Fruit fly (Drosophila melanogaster) whole organism, prepupa: ENCODE results near the gene Rtel1.

Source experiments
- Blimp-1 ChIP-seq: fragments of 200-800 bp; sonication (Bioruptor generic); optimal IDR thresholded peaks from 3 replicates; lab custom pipeline; 2017; ENCODE audit warnings: missing biosample characterization, missing genetic modification characterization, mild to moderate bottlenecking, moderate library complexity, missing genetic modification reagents
- CG10631 ChIP-seq: fragments of 200-800 bp; sonication (Bioruptor generic); optimal IDR thresholded peaks from 2 replicates; lab custom pipeline; 2016; ENCODE audit warnings: missing biosample characterization, missing genetic modification characterization
- CG10669 ChIP-seq: fragments of 200-800 bp; sonication (Bioruptor generic); optimal IDR thresholded peaks from 3 replicates; lab custom pipeline; 2018; ENCODE audit warnings: missing biosample characterization, mild to moderate bottlenecking, missing genetic modification characterization, moderate library complexity
- CG11294 ChIP-seq: fragments of 200-800 bp; sonication (Bioruptor generic); IDR thresholded peaks from 2 replicates; pipeline ENCODE4 v1.3.6; 2022; ENCODE audit warnings: missing biosample characterization, missing genetic modification characterization
- CG11762 ChIP-seq: fragments of 200-800 bp; sonication (Bioruptor generic); optimal IDR thresholded peaks from 3 replicates; lab custom pipeline; 2016; ENCODE audit warnings: missing biosample characterization, missing genetic modification characterization; ENCODE audit not compliant: insufficient read depth
- CG11902 ChIP-seq: fragments of 200-800 bp; sonication (Bioruptor generic); optimal IDR thresholded peaks from 3 replicates; lab custom pipeline; 2016; ENCODE audit warnings: missing biosample characterization, missing genetic modification characterization
- CG15336 ChIP-seq: fragments of 200-800 bp; sonication (Bioruptor generic); IDR thresholded peaks from 2 replicates; pipeline ENCODE4 v1.3.6; 2022; ENCODE audit warnings: missing biosample characterization, missing genetic modification characterization
- CG1621 ChIP-seq: fragments of 200-800 bp; sonication (Bioruptor generic); optimal IDR thresholded peaks from 3 replicates; lab custom pipeline; 2018; ENCODE audit warnings: missing biosample characterization, mild to moderate bottlenecking, missing genetic modification characterization
- CG16779 ChIP-seq: fragments of 200-800 bp; sonication (Bioruptor generic); optimal IDR thresholded peaks from 3 replicates; lab custom pipeline; 2017; ENCODE audit warnings: missing biosample characterization, mild to moderate bottlenecking, missing genetic modification characterization
- CG31627 ChIP-seq: fragments of 200-800 bp; sonication (Bioruptor generic); optimal IDR thresholded peaks from 3 replicates; lab custom pipeline; 2016; ENCODE audit warnings: missing biosample characterization, missing genetic modification characterization
- CG32006 ChIP-seq: fragments of 200-800 bp; sonication (Bioruptor generic); optimal IDR thresholded peaks from 3 replicates; lab custom pipeline; 2017; ENCODE audit warnings: missing biosample characterization, mild to moderate bottlenecking, missing genetic modification characterization
- CG3919 ChIP-seq: fragments of 200-800 bp; sonication (Bioruptor generic); optimal IDR thresholded peaks from 3 replicates; lab custom pipeline; 2016; ENCODE audit warnings: missing biosample characterization, missing genetic modification characterization
- CG4318 ChIP-seq: fragments of 200-800 bp; sonication (Bioruptor generic); optimal IDR thresholded peaks from 3 replicates; lab custom pipeline; 2017; ENCODE audit warnings: missing biosample characterization, mild to moderate bottlenecking, missing genetic modification characterization
- CG6163 ChIP-seq: fragments of 200-800 bp; sonication (Bioruptor generic); IDR thresholded peaks from 3 replicates; pipeline ENCODE4 v1.3.6; 2022; ENCODE audit warnings: missing biosample characterization, missing genetic modification characterization
- CG6276 ChIP-seq: fragments of 200-800 bp; sonication (Bioruptor generic); optimal IDR thresholded peaks from 2 replicates; lab custom pipeline; 2017; ENCODE audit warnings: missing biosample characterization, mild to moderate bottlenecking, missing genetic modification characterization
- CG6792 ChIP-seq: fragments of 200-800 bp; sonication (Bioruptor generic); optimal IDR thresholded peaks from 3 replicates; lab custom pipeline; 2016; ENCODE audit warnings: missing biosample characterization, missing genetic modification characterization
- CG6808 ChIP-seq: fragments of 200-800 bp; sonication (Bioruptor generic); optimal IDR thresholded peaks from 3 replicates; lab custom pipeline; 2017; ENCODE audit warnings: missing biosample characterization, missing genetic modification characterization, mild to moderate bottlenecking, moderate library complexity, missing genetic modification reagents
- CG6854 ChIP-seq: fragments of 200-800 bp; sonication (Bioruptor generic); optimal IDR thresholded peaks from 2 replicates; lab custom pipeline; 2017; ENCODE audit warnings: missing biosample characterization, mild to moderate bottlenecking, missing genetic modification characterization
- CG8119 ChIP-seq: fragments of 200-800 bp; sonication (Bioruptor generic); IDR thresholded peaks from 3 replicates; pipeline ENCODE4 v1.3.6; 2022; ENCODE audit warnings: missing biosample characterization, missing genetic modification characterization
- CG8319 ChIP-seq: fragments of 200-800 bp; sonication (Bioruptor generic); optimal IDR thresholded peaks from 3 replicates; lab custom pipeline; 2016; ENCODE audit warnings: missing biosample characterization, missing genetic modification characterization
- CG8632 ChIP-seq: fragments of 200-800 bp; sonication (Bioruptor generic); optimal IDR thresholded peaks from 3 replicates; lab custom pipeline; 2016; ENCODE audit warnings: missing biosample characterization, missing genetic modification characterization
- CG9139 ChIP-seq: fragments of 200-800 bp; sonication (Bioruptor generic); optimal IDR thresholded peaks from 3 replicates; lab custom pipeline; 2017; ENCODE audit warnings: missing biosample characterization, mild to moderate bottlenecking, missing genetic modification characterization
- Eip75B ChIP-seq: fragments of 200-800 bp; sonication (Bioruptor generic); optimal IDR thresholded peaks from 3 replicates; lab custom pipeline; 2016; ENCODE audit warnings: missing biosample characterization, missing genetic modification characterization
- Eip78C ChIP-seq: fragments of 200-800 bp; sonication (Bioruptor generic); peaks from one replicate; lab custom pipeline; 2016; ENCODE audit warnings: missing biosample characterization, missing genetic modification characterization
- Ets96B ChIP-seq: fragments of 200-800 bp; optimal IDR thresholded peaks from 2 replicates; lab custom pipeline; 2019; ENCODE audit warnings: missing biosample characterization, mild to moderate bottlenecking, missing genetic modification characterization, moderate library complexity
- Gug ChIP-seq: fragments of 200-800 bp; sonication (Bioruptor generic); IDR thresholded peaks from 2 replicates; pipeline ENCODE4 v1.3.6; 2022; ENCODE audit warnings: missing biosample characterization, missing genetic modification characterization
- Hr38 ChIP-seq: sonication (Bioruptor generic); optimal IDR thresholded peaks from 2 replicates; lab custom pipeline; 2016; ENCODE audit warnings: missing biosample characterization, missing genetic modification characterization
- Hr39 ChIP-seq: fragments of 200-800 bp; sonication (Bioruptor generic); optimal IDR thresholded peaks from 2 replicates; lab custom pipeline; 2016; ENCODE audit warnings: missing biosample characterization, missing genetic modification characterization
- Hr4 ChIP-seq: fragments of 200-800 bp; sonication (Bioruptor generic); optimal IDR thresholded peaks from 3 replicates; lab custom pipeline; 2016; ENCODE audit warnings: missing biosample characterization, missing genetic modification characterization
- Lpt ChIP-seq: fragments of 200-800 bp; sonication (Bioruptor generic); optimal IDR thresholded peaks from 3 replicates; lab custom pipeline; 2016; ENCODE audit warnings: missing biosample characterization, missing genetic modification characterization
- Met ChIP-seq: fragments of 200-800 bp; sonication (Bioruptor generic); optimal IDR thresholded peaks from 3 replicates; lab custom pipeline; 2016; ENCODE audit warnings: missing biosample characterization, missing genetic modification characterization
- Sox14 ChIP-seq: fragments of 200-800 bp; sonication (Bioruptor generic); optimal IDR thresholded peaks from 3 replicates; lab custom pipeline; 2016; ENCODE audit warnings: missing biosample characterization, missing genetic modification characterization
- achi ChIP-seq: fragments of 200-800 bp; sonication (Bioruptor generic); optimal IDR thresholded peaks from 3 replicates; lab custom pipeline; 2016; ENCODE audit warnings: missing biosample characterization, missing genetic modification characterization
- acj6 ChIP-seq: fragments of 200-800 bp; sonication (Bioruptor generic); optimal IDR thresholded peaks from 3 replicates; lab custom pipeline; 2016; ENCODE audit warnings: missing biosample characterization, missing genetic modification characterization
- cyc ChIP-seq: fragments of 200-800 bp; sonication (Bioruptor generic); optimal IDR thresholded peaks from 3 replicates; lab custom pipeline; 2016; ENCODE audit warnings: missing biosample characterization, missing genetic modification characterization
- dac ChIP-seq: fragments of 200-800 bp; sonication (Bioruptor generic); optimal IDR thresholded peaks from 2 replicates; lab custom pipeline; 2017; ENCODE audit warnings: missing biosample characterization, mild to moderate bottlenecking, missing genetic modification characterization
- dsx ChIP-seq: fragments of 200-800 bp; optimal IDR thresholded peaks from 3 replicates; lab custom pipeline; 2019; ENCODE audit warnings: missing biosample characterization, mild to moderate bottlenecking, missing genetic modification characterization, moderate library complexity; ENCODE audit not compliant: poor library complexity, severe bottlenecking
- eg ChIP-seq: fragments of 200-800 bp; sonication (Bioruptor generic); IDR thresholded peaks from 3 replicates; pipeline ENCODE4 v1.3.6; 2022; ENCODE audit warnings: missing biosample characterization, missing genetic modification characterization
- fd59A ChIP-seq: fragments of 200-800 bp; sonication (Bioruptor generic); optimal IDR thresholded peaks from 2 replicates; lab custom pipeline; 2017; ENCODE audit warnings: missing biosample characterization, mild to moderate bottlenecking, missing genetic modification characterization, missing genetic modification reagents
- fd85E ChIP-seq: fragments of 200-800 bp; sonication (Bioruptor generic); optimal IDR thresholded peaks from 3 replicates; lab custom pipeline; 2016; ENCODE audit warnings: missing biosample characterization, missing genetic modification characterization
- fkh ChIP-seq: fragments of 200-800 bp; sonication (Bioruptor generic); optimal IDR thresholded peaks from 3 replicates; lab custom pipeline; 2017; ENCODE audit warnings: missing biosample characterization, mild to moderate bottlenecking, missing genetic modification characterization, moderate library complexity
- lz ChIP-seq: fragments of 200-800 bp; sonication (Bioruptor generic); optimal IDR thresholded peaks from 3 replicates; lab custom pipeline; 2016; ENCODE audit warnings: missing biosample characterization, missing genetic modification characterization
- net ChIP-seq: fragments of 200-800 bp; sonication (Bioruptor generic); optimal IDR thresholded peaks from 3 replicates; lab custom pipeline; 2016; ENCODE audit warnings: missing biosample characterization, missing genetic modification characterization
- salr ChIP-seq, 2 experiments: fragments of 200-800 bp; sonication (Bioruptor generic); optimal IDR thresholded peaks; 3 replicates each; lab custom pipeline; 2016 to 2018; ENCODE audit warnings: missing biosample characterization in 2 of 2, missing genetic modification characterization in 2 of 2, mild to moderate bottlenecking in 1 of 2
- spab ChIP-seq: fragments of 200-800 bp; sonication (Bioruptor generic); optimal IDR thresholded peaks from 2 replicates; lab custom pipeline; 2017; ENCODE audit warnings: missing biosample characterization, mild to moderate bottlenecking, missing genetic modification characterization, missing genetic modification reagents
- ss ChIP-seq, 2 experiments: fragments of 200-800 bp; sonication (Bioruptor generic); optimal IDR thresholded peaks; 2 replicates in 1 of 2; 3 replicates in 1 of 2; lab custom pipeline; 2017 to 2018; ENCODE audit warnings: mild to moderate bottlenecking in 2 of 2, missing biosample characterization in 2 of 2, missing genetic modification characterization in 2 of 2, moderate library complexity in 1 of 2
- svp ChIP-seq: fragments of 200-800 bp; sonication (Bioruptor generic); peaks from one replicate; lab custom pipeline; 2016; ENCODE audit warnings: missing biosample characterization, missing genetic modification characterization
- topi ChIP-seq: fragments of 200-800 bp; sonication (Bioruptor generic); optimal IDR thresholded peaks from 3 replicates; lab custom pipeline; 2016; ENCODE audit warnings: missing biosample characterization, missing genetic modification characterization
- vri ChIP-seq: fragments of 200-800 bp; sonication (Bioruptor generic); optimal IDR thresholded peaks from 3 replicates; lab custom pipeline; 2016; ENCODE audit warnings: missing biosample characterization, mild to moderate bottlenecking, missing genetic modification characterization

The Rtel1 gene

dm6 chrX:5746864-5747861 is at the start of gene Rtel1, which contains the start of gene IntS6:
Gene Rtel1, plus strand, starts transcription at chrX:5747747.
Gene IntS6, minus strand, starts transcription at chrX:5747254.
- TF ChIP-seq CG6163 (GFP tag; lab: Robert Waterston, UW) (peak; percentile 91), acj6 (GFP tag; lab: Kevin White, UChicago) (peak; percentile 90), Gug (GFP tag; lab: Robert Waterston, UW) (peak; percentile 84), fkh (GFP tag; lab: Kevin White, UChicago) (peak; percentile 84), lz (GFP tag; lab: Kevin White, UChicago) (peak; percentile 95), fd85E (peak; percentile 40), CG11762 (peak; percentile 87), vri (GFP tag; lab: Kevin White, UChicago) (peak; percentile 77), Hr4 (GFP tag; lab: Kevin White, UChicago) (peak; percentile 94), Eip78C (peak; percentile 96), CG11902 (GFP tag; lab: Kevin White, UChicago) (peak; percentile 89), CG1621 (tag; lab: Kevin White, UChicago) (peak; percentile 89), Hr38 (GFP tag; lab: Kevin White, UChicago) (peak; percentile 26), CG6276 (peak; percentile 84), cyc (GFP tag; lab: Kevin White, UChicago) (peak; percentile 94), ss (GFP tag; optimal IDR thresholded peaks at IDR 0.05; lab: Kevin White, UChicago) (peak; percentile 78 to 88), CG15336 (GFP tag; lab: Robert Waterston, UW) (peak; percentile 91), Hr39 (GFP tag; lab: Kevin White, UChicago) (peak; percentile 97), Eip75B (GFP tag; lab: Kevin White, UChicago) (peak; percentile 91), fd59A (GFP tag; lab: Kevin White, UChicago) (peak; percentile 83), Ets96B (peak; percentile 86), svp (GFP tag; lab: Kevin White, UChicago) (peak; percentile 96), CG6792 (GFP tag; lab: Kevin White, UChicago) (peak; percentile 86), dac (GFP tag; lab: Kevin White, UChicago) (peak; percentile 79), CG10669 (GFP tag; lab: Kevin White, UChicago) (peak; percentile 87), dsx (peak; percentile 80), CG6854 (GFP tag; lab: Kevin White, UChicago) (peak; percentile 64), topi (GFP tag; lab: Kevin White, UChicago) (peak; percentile 93), spab (GFP tag; lab: Kevin White, UChicago) (peak; percentile 74), CG32006 (peak; percentile 90), CG3919 (GFP tag; lab: Kevin White, UChicago) (peak; percentile 88), CG9139 (GFP tag; lab: Kevin White, UChicago) (peak; percentile 65), CG6808 (GFP tag; lab: Kevin White, UChicago) (peak; percentile 80), CG11294 (GFP tag; lab: Robert Waterston, UW) (peak; percentile 83), CG8119 (GFP tag; lab: Robert Waterston, UW) (peak; percentile 87), CG31627 (GFP tag; lab: Kevin White, UChicago) (peak; percentile 95), Blimp-1 (GFP tag; lab: Kevin White, UChicago) (peak; percentile 73), CG16779 (peak; percentile 78), CG4318 (GFP tag; lab: Kevin White, UChicago) (peak; percentile 81), CG8319 (peak; percentile 87), Lpt (peak; percentile 76), salr (GFP tag; optimal IDR thresholded peaks at IDR 0.05; lab: Kevin White, UChicago) (peak; percentile 74 to 81), CG10631 (peak; percentile 91), achi (peak; percentile 89), Sox14 (GFP tag; lab: Kevin White, UChicago) (peak; percentile 94), Met (GFP tag; lab: Kevin White, UChicago) (peak; percentile 95), eg (peak; percentile 92), CG8632 (GFP tag; lab: Kevin White, UChicago) (peak; percentile 89), net (GFP tag; lab: Kevin White, UChicago) (peak; percentile 82)
